Fruit fly (Drosophila melanogaster) Kc167 (cell line): ENCODE data around the gene Traf-like.

ENCODE experiments used
- Myc ChIP-seq: fragments of >200 bp; optimal IDR thresholded peaks from 2 replicates; lab custom pipeline; 2017; ENCODE audit warnings: missing external identifiers
- Sin3A ChIP-seq: fragments of >200 bp; optimal IDR thresholded peaks from 2 replicates; lab custom pipeline; 2018; ENCODE audit warnings: missing external identifiers
- h ChIP-seq: fragments of >200 bp; optimal IDR thresholded peaks from 3 replicates; lab custom pipeline; 2018; ENCODE audit warnings: missing external identifiers
- insv ChIP-seq: fragments of >200 bp; optimal IDR thresholded peaks from 3 replicates; lab custom pipeline; 2018; ENCODE audit warnings: missing external identifiers
- psq ChIP-seq: fragments of >200 bp; optimal IDR thresholded peaks from 2 replicates; lab custom pipeline; 2017; ENCODE audit warnings: missing external identifiers
- ttk ChIP-seq: sonication (Bioruptor generic); optimal IDR thresholded peaks from 2 replicates; lab custom pipeline; 2017; ENCODE audit warnings: missing external identifiers

Gene Traf-like

DNA sequence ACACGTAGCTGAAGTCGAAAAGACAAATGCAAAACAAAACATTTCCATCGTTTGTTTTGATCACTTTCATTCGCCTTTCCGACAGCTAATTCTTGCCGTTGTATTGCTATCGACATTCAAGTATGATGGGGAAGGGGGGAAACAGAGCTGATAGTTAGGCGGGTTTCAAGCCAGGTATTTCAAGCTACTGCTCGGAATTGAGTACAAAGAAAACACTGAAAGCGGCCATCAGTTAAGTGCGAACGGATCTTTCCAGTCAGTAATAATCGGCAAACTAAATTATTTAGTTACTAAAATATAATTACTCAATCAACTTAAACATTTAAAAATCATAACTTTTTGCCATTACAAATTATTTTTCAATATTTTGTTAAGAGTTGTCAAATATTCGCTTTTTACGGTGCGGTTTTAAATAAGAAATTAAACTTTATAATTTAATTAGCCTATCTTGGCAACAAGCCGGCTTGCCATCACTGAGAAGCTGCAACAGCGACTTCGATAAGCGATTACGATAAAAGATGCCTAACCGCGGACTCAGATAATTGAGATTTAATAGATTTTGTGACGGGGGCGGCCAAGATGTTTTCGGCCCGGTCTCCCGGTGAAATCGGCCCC, 13.0 kb downstream of the Traf-like start:
- TF ChIP-seq insv (lab: Kevin White, UChicago) (no peak), Myc (no peak), h (lab: Kevin White, UChicago) (no peak), psq (lab: Kevin White, UChicago) (no peak), ttk (lab: Kevin White, UChicago) (no peak), Sin3A (lab: Kevin White, UChicago) (no peak)

DNA sequence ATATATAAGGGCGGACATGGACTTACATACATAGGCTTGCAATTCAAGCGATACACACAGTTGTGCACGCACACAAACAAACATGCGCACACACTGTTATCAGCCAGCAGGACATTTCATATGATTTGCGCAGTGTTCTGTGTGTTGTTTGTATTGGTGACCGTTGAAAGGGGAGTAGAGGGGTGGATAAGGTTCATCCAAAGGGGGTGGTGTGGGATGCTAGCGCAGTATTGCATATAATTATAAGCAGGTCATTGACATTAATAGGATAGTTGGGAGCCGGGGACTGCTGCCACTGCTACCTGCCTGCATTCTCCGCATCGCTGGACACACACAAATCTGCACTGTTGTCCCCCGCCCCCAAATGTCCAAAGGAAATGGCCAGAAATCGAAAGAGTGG, 13.6 kb downstream of the Traf-like start:
- TF ChIP-seq ttk (lab: Kevin White, UChicago) (no peak), h (lab: Kevin White, UChicago) (no peak), Sin3A (lab: Kevin White, UChicago) (no peak), Myc (no peak), insv (lab: Kevin White, UChicago) (no peak), psq (lab: Kevin White, UChicago) (no peak)

DNA sequence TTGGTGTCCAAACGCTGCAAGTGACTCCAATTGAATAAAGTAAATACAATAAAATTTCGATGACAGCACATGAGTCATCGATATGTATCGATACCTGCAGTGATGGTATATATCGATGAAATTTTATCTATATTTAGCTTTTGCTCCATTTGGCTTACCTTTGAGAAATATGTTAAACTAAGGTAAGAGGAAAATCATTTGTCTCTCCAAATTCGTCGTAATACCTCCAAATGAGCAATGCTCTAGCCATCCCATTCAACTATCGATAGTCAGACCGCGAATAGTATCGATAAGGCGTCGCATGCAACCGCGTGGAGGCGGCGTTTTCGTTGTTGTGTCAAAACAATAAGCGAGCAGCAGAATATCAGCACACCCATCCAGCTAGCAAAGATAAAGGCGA, 26.4 kb downstream of the Traf-like start, which contains the start of the genes Cdc50 and rngo:
Cdc50 (minus strand) TSS at position 52 of the 400 bp plus-strand sequence.
rngo (plus strand) TSS at position 189 of the 400 bp plus-strand sequence.
- no peak for TF ChIP-seq Myc
- no peak for TF ChIP-seq h (lab: Kevin White, UChicago)
- TF ChIP-seq Sin3A (lab: Kevin White, UChicago): no peak
- TF ChIP-seq ttk (lab: Kevin White, UChicago): no peak
- no peak for TF ChIP-seq insv (lab: Kevin White, UChicago)
- TF ChIP-seq psq (lab: Kevin White, UChicago): no peak

DNA sequence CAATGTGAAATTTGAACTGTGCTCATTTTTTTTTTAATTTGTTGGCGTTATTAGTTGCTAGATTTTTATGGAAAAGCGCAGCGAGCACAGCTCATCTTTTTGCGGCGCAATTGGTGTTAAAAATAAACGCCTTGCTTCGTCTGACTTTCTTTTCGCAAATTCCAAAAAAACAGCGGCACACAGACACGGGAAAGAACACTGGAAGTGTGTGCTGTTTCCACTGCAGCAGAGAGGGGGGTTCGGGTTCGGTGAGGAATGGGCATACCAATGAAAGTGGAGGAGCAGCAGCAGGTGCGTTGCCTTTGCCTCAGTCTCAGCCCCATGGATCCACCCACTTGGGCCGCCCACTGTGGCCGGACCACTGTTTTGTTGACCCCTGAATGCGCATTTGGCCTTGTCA, 27.5 kb downstream of the Traf-like start:
- TF ChIP-seq Sin3A (lab: Kevin White, UChicago): no peak
- no peak for TF ChIP-seq insv (lab: Kevin White, UChicago)
- no peak for TF ChIP-seq h (lab: Kevin White, UChicago)
- TF ChIP-seq Myc: no peak
- no peak for TF ChIP-seq ttk (lab: Kevin White, UChicago)
- TF ChIP-seq psq (lab: Kevin White, UChicago): no peak

dm6 chrX:16446769-16447168, 31.9 kb downstream of the Traf-like start, which contains the start of gene eIF2alpha:
eIF2alpha (minus strand) TSS chrX:16446993.
- TF ChIP-seq psq (lab: Kevin White, UChicago): no peak
- TF ChIP-seq ttk (lab: Kevin White, UChicago): no peak
- TF ChIP-seq Myc: no peak
- no peak for TF ChIP-seq Sin3A (lab: Kevin White, UChicago)
- TF ChIP-seq h (lab: Kevin White, UChicago): no peak
- TF ChIP-seq insv (lab: Kevin White, UChicago): no peak

DNA sequence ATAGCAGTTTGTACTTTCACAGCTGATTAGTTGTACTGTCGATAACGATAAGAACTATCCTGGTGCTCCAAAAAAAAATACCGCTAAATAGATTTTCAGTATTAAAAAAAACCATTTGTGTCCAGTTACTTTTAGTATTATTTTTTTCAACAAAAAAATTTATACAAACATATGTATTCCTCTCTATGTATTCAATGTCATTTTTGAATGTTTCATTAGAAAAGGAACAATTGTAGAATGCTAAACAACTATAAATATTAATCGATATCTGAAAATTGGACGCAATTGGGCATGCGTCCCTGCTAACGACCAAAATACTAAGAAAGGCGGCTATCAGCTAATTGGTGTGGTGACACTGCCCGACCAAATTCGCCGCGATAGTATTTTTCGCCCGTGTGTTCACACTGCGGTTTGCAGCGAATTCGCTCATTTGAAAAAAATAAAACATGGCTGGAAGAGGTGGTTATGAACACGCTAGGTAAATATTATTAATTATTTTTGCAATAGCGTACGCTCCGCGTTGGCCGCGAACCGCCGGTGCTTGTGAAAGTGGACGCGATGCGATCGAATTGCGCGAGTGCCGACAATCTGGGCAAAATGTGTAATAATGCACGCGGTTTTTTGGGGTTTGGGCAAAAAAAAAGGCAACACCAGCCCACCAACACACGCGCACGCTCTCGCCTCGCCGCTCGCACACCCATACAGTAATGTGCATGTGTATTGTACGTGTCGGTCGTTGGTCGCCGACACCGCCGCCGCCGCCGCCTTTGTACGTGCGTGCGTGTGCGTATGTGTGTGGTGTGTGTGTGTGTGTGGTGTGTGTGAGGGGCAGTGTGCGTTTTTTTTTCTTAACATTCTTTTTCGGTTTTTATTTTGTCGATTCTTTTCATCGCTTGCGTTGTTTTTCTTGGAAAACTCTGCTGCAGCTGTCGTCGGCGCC, 33.7 kb downstream of the Traf-like start, which contains the start of the genes CG34015 and eIF4H1:
CG34015 (minus strand) TSS at position 51 of the 940 bp plus-strand sequence.
eIF4H1 (plus strand) TSS at position 414 of the 940 bp plus-strand sequence.
- TF ChIP-seq psq (lab: Kevin White, UChicago): no peak
- TF ChIP-seq Sin3A (lab: Kevin White, UChicago): no peak
- no peak for TF ChIP-seq h (lab: Kevin White, UChicago)
- TF ChIP-seq Myc: no peak
- TF ChIP-seq insv (lab: Kevin White, UChicago): no peak
- no peak for TF ChIP-seq ttk (lab: Kevin White, UChicago)

DNA sequence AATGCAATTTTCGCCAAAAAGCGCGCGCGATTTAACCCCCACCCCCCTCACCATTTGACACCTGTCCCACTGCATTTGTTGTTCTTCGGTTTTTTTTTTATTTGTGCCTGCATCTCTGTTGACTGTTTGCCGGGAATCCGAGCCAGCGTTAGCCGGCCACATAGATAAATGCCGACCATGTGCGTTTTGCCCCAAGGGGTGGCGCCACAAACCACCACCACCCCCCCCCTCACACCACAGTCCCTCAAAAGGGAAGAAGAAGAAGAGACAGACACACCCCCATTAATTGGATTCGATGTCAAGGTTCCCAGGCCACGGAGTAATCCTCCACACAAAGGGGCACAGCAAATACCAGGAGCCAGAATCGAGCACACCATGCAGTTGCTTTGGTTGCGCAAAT, 34.5 kb downstream of the Traf-like start:
- TF ChIP-seq psq (lab: Kevin White, UChicago) (no peak), Myc (no peak), insv (lab: Kevin White, UChicago) (no peak), ttk (lab: Kevin White, UChicago) (no peak)

- TF ChIP-seq Myc (no peak), h (lab: Kevin White, UChicago) (no peak), insv (lab: Kevin White, UChicago) (no peak), Sin3A (lab: Kevin White, UChicago) (no peak), ttk (lab: Kevin White, UChicago) (no peak), psq (lab: Kevin White, UChicago) (no peak)
Measured at dm6 chrX:16456582-16456981, 41.7 kb downstream of the Traf-like start.

dm6 chrX:16458551-16458950, 43.7 kb downstream of the Traf-like start:
- TF ChIP-seq ttk (lab: Kevin White, UChicago) (no peak), h (lab: Kevin White, UChicago) (no peak), insv (lab: Kevin White, UChicago) (no peak), Myc (no peak), psq (lab: Kevin White, UChicago) (no peak), Sin3A (lab: Kevin White, UChicago) (no peak)
